Fruit fly (Drosophila melanogaster) whole organism, wandering third instar larva: Measurements from ENCODE around the gene Fdx2.

Source experiments
- Abd-B ChIP-seq: fragments of >200 bp; optimal IDR thresholded peaks from 2 replicates; lab custom pipeline; 2017; ENCODE audit warnings: missing biosample characterization, missing genetic modification characterization
- usp ChIP-seq: fragments of >200 bp; optimal IDR thresholded peaks from 2 replicates; lab custom pipeline; 2017; ENCODE audit warnings: missing biosample characterization, missing genetic modification characterization

dm6 chr3L:4283428-4284089 lies 8.7 kb upstream of the Fdx2 start, which contains the start of the genes srw and CG1316:
- TF ChIP-seq Abd-B (GFP tag; lab: Kevin White, UChicago) (no peak), usp (GFP tag; lab: Kevin White, UChicago) (no peak)
